Worm (Caenorhabditis elegans) whole organism, L4 larva: ENCODE results near the gene ZK822.1.

Experiments
- F37D6.2 ChIP-seq: sonication (generic microtip); optimal IDR thresholded peaks from 2 replicates; lab custom pipeline; 2016; ENCODE audit warnings: mild to moderate bottlenecking, missing genetic modification characterization, missing compliant biosample characterization
- F49E8.2 ChIP-seq: sonication (generic microtip); optimal IDR thresholded peaks from 2 replicates; lab custom pipeline; 2016; ENCODE audit warnings: missing compliant biosample characterization, mild to moderate bottlenecking, missing genetic modification characterization, borderline replicate concordance
- T20F7.1 ChIP-seq: fragments of 200-800 bp; sonication (Bioruptor generic); optimal IDR thresholded peaks from 2 replicates; lab custom pipeline; 2018; ENCODE audit warnings: mild to moderate bottlenecking, missing genetic modification characterization, missing compliant biosample characterization
- Y105C5A.15 ChIP-seq: fragments of 200-800 bp; sonication (Bioruptor generic); IDR thresholded peaks from 2 replicates; pipeline ENCODE4 v1.3.6; 2022; ENCODE audit warnings: missing genetic modification characterization, missing compliant biosample characterization
- Y5F2A.4 ChIP-seq: fragments of 200-800 bp; sonication (Bioruptor generic); optimal IDR thresholded peaks from 2 replicates; lab custom pipeline; 2018; ENCODE audit warnings: mild to moderate bottlenecking, missing genetic modification characterization, missing compliant biosample characterization
- Y75B8A.6 ChIP-seq: fragments of 200-800 bp; sonication (Bioruptor generic); IDR thresholded peaks from 2 replicates; pipeline ENCODE4 v1.3.6; 2022; ENCODE audit warnings: missing genetic modification reagents, missing genetic modification characterization, missing compliant biosample characterization
- aha-1 ChIP-seq: fragments of 150-350 bp; peaks from one replicate; lab custom pipeline; 2014; ENCODE audit warnings: missing biosample characterization, missing genetic modification characterization
- aly-2 ChIP-seq: sonication (generic microtip); optimal IDR thresholded peaks from 2 replicates; lab custom pipeline; 2018; ENCODE audit warnings: missing biosample characterization, missing genetic modification characterization
- ama-1 ChIP-seq: fragments of 150-350 bp; optimal IDR thresholded peaks from 2 replicates; lab custom pipeline; 2014; ENCODE audit warnings: inconsistent platforms, mixed read lengths
- arid-1 ChIP-seq: fragments of 200-800 bp; sonication (Bioruptor generic); conservative IDR thresholded peaks from 2 replicates; pipeline ENCODE4 v1.3.6; 2022; ENCODE audit warnings: missing genetic modification reagents, missing genetic modification characterization, missing compliant biosample characterization
- ceh-20 ChIP-seq: fragments of 200-800 bp; sonication (Bioruptor generic); IDR thresholded peaks from 2 replicates; pipeline ENCODE4 v1.3.6; 2022; ENCODE audit warnings: missing genetic modification reagents, missing genetic modification characterization, missing compliant biosample characterization
- ceh-28 ChIP-seq: fragments of 150-350 bp; optimal IDR thresholded peaks from 2 replicates; lab custom pipeline; 2014; ENCODE audit warnings: missing biosample characterization, missing genetic modification reagents, missing genetic modification characterization
- ceh-62 ChIP-seq: sonication (generic microtip); optimal IDR thresholded peaks from 2 replicates; lab custom pipeline; 2017; ENCODE audit warnings: missing biosample characterization, missing genetic modification characterization
- ceh-82 ChIP-seq: sonication (generic microtip); optimal IDR thresholded peaks from 2 replicates; lab custom pipeline; 2017; ENCODE audit warnings: missing biosample characterization, missing genetic modification characterization
- ces-1 ChIP-seq: fragments of 150-350 bp; sonication (generic microtip); optimal IDR thresholded peaks from 4 replicates; lab custom pipeline; 2014; ENCODE audit warnings: missing biosample characterization, missing genetic modification reagents, missing genetic modification characterization
- daf-16 ChIP-seq, 3 experiments: sonication (generic microtip); optimal IDR thresholded peaks; 2 replicates each; lab custom pipeline; 2016 to 2017; ENCODE audit warnings: missing genetic modification characterization in 3 of 3, missing genetic modification reagents in 3 of 3, mild to moderate bottlenecking in 2 of 3, missing compliant biosample characterization in 2 of 3, missing biosample characterization in 1 of 3, moderate library complexity in 1 of 3
- daf-8 ChIP-seq: fragments of 200-800 bp; sonication (Bioruptor generic); IDR thresholded peaks from 2 replicates; pipeline ENCODE4 v1.3.6; 2022; ENCODE audit warnings: missing genetic modification characterization, missing compliant biosample characterization
- dmd-6 ChIP-seq: fragments of 200-800 bp; sonication (Bioruptor generic); IDR thresholded peaks from 2 replicates; pipeline ENCODE4 v1.3.6; 2022; ENCODE audit warnings: missing genetic modification reagents, missing genetic modification characterization, missing compliant biosample characterization
- dmd-8 ChIP-seq: fragments of 200-800 bp; sonication (Bioruptor generic); IDR thresholded peaks from 2 replicates; pipeline ENCODE4 v1.3.6; 2022; ENCODE audit warnings: missing genetic modification characterization, missing compliant biosample characterization
- dpl-1 ChIP-seq: fragments of 150-350 bp; optimal IDR thresholded peaks from 2 replicates; lab custom pipeline; 2014; ENCODE audit warnings: missing biosample characterization, missing genetic modification reagents, missing genetic modification characterization
- duxl-1 ChIP-seq: sonication (generic microtip); optimal IDR thresholded peaks from 2 replicates; lab custom pipeline; 2016; ENCODE audit warnings: mild to moderate bottlenecking, missing genetic modification characterization, moderate library complexity, missing compliant biosample characterization; ENCODE audit not compliant: poor library complexity
- dve-1 ChIP-seq: sonication (generic microtip); optimal IDR thresholded peaks from 2 replicates; lab custom pipeline; 2017; ENCODE audit warnings: antibody characterized with exemption, mild to moderate bottlenecking, missing genetic modification characterization, missing compliant biosample characterization; ENCODE audit not compliant: insufficient read depth
- egl-43 ChIP-seq: fragments of 200-800 bp; sonication (Bioruptor generic); IDR thresholded peaks from 2 replicates; pipeline ENCODE4 v1.3.6; 2022; ENCODE audit warnings: missing genetic modification reagents, missing genetic modification characterization, missing compliant biosample characterization
- fkh-10 ChIP-seq: fragments of 150-350 bp; optimal IDR thresholded peaks from 2 replicates; lab custom pipeline; 2014; ENCODE audit warnings: missing biosample characterization, missing genetic modification reagents, missing genetic modification characterization
- fos-1 ChIP-seq: fragments of 150-350 bp; optimal IDR thresholded peaks from 2 replicates; lab custom pipeline; 2014; ENCODE audit warnings: missing biosample characterization, missing genetic modification characterization
- gei-8 ChIP-seq: fragments of 200-800 bp; sonication (Bioruptor generic); optimal IDR thresholded peaks from 2 replicates; lab custom pipeline; 2018; ENCODE audit warnings: mild to moderate bottlenecking, missing genetic modification characterization, missing compliant biosample characterization
- hif-1 ChIP-seq, 2 experiments: sonication (generic microtip); optimal IDR thresholded peaks; 2 replicates each; lab custom pipeline; 2016 to 2017; ENCODE audit warnings: missing compliant biosample characterization in 2 of 2, missing genetic modification characterization in 2 of 2, missing genetic modification reagents in 2 of 2, missing genotype in 2 of 2, mild to moderate bottlenecking in 1 of 2
- lim-7 ChIP-seq: fragments of 200-800 bp; sonication (Bioruptor generic); IDR thresholded peaks from 2 replicates; pipeline ENCODE4 v1.3.6; 2022; ENCODE audit warnings: missing genetic modification characterization, missing compliant biosample characterization
- lin-1 ChIP-seq: fragments of 200-800 bp; sonication (Bioruptor generic); IDR thresholded peaks from 2 replicates; pipeline ENCODE4 v1.3.6; 2022; ENCODE audit warnings: missing genetic modification reagents, missing genetic modification characterization, missing compliant biosample characterization
- lin-39 ChIP-seq: fragments of 150-350 bp; optimal IDR thresholded peaks from 2 replicates; lab custom pipeline; 2014; ENCODE audit warnings: missing biosample characterization, missing genetic modification reagents, missing genetic modification characterization
- lsy-2 ChIP-seq, 2 experiments: fragments of 150-350 bp in 1 of 2; sonication (generic microtip) in 1 of 2; optimal IDR thresholded peaks; 2 replicates each; lab custom pipeline; 2014 to 2017; ENCODE audit warnings: missing biosample characterization in 2 of 2, missing genetic modification characterization in 2 of 2
- mdl-1 ChIP-seq, 2 experiments: fragments of 150-350 bp in 1 of 2; sonication (generic microtip) in 1 of 2; optimal IDR thresholded peaks; 2 replicates each; lab custom pipeline; 2014 to 2017; ENCODE audit warnings: missing biosample characterization in 2 of 2, missing genetic modification characterization in 2 of 2
- mdt-29 ChIP-seq: fragments of 200-800 bp; sonication (Bioruptor generic); IDR thresholded peaks from 2 replicates; pipeline ENCODE4 v1.3.6; 2022; ENCODE audit warnings: missing genetic modification reagents, missing genetic modification characterization, missing compliant biosample characterization
- mep-1 ChIP-seq: fragments of 150-350 bp; sonication (generic microtip); optimal IDR thresholded peaks from 3 replicates; lab custom pipeline; 2014; ENCODE audit warnings: missing biosample characterization, missing genetic modification characterization
- nhr-10 ChIP-seq: fragments of 150-350 bp; optimal IDR thresholded peaks from 2 replicates; lab custom pipeline; 2014; ENCODE audit warnings: missing biosample characterization, missing genetic modification characterization
- nhr-111 ChIP-seq: fragments of 200-800 bp; sonication (Bioruptor generic); optimal IDR thresholded peaks from 2 replicates; lab custom pipeline; 2018; ENCODE audit warnings: mild to moderate bottlenecking, missing genetic modification characterization, missing compliant biosample characterization
- nhr-28 ChIP-seq: fragments of 150-350 bp; optimal IDR thresholded peaks from 2 replicates; lab custom pipeline; 2014; ENCODE audit warnings: missing biosample characterization, missing genetic modification characterization
- nhr-41 ChIP-seq: fragments of 200-800 bp; sonication (Bioruptor generic); IDR thresholded peaks from 2 replicates; pipeline ENCODE4 v1.3.6; 2022; ENCODE audit warnings: missing genetic modification reagents, missing genetic modification characterization, missing compliant biosample characterization
- nhr-48 ChIP-seq: sonication (generic microtip); optimal IDR thresholded peaks from 2 replicates; lab custom pipeline; 2016; ENCODE audit warnings: mild to moderate bottlenecking, missing genetic modification characterization, missing compliant biosample characterization
- nhr-6 ChIP-seq: fragments of 150-350 bp; optimal IDR thresholded peaks from 2 replicates; lab custom pipeline; 2014; ENCODE audit warnings: missing biosample characterization, missing genetic modification characterization
- nhr-76 ChIP-seq: fragments of 150-350 bp; optimal IDR thresholded peaks from 2 replicates; lab custom pipeline; 2014; ENCODE audit warnings: missing biosample characterization, missing genetic modification characterization
- nhr-77 ChIP-seq: fragments of 150-350 bp; optimal IDR thresholded peaks from 2 replicates; lab custom pipeline; 2014; ENCODE audit warnings: missing biosample characterization, missing genetic modification characterization
- pqm-1 ChIP-seq: sonication (generic microtip); optimal IDR thresholded peaks from 2 replicates; lab custom pipeline; 2017; ENCODE audit warnings: missing biosample characterization, missing genetic modification characterization
- set-16 ChIP-seq: fragments of 200-800 bp; sonication (Bioruptor generic); IDR thresholded peaks from 2 replicates; pipeline ENCODE4 v1.3.6; 2022; ENCODE audit warnings: missing genetic modification reagents, missing genetic modification characterization, missing compliant biosample characterization
- snpc-1.2 ChIP-seq: fragments of 200-800 bp; sonication (Bioruptor generic); IDR thresholded peaks from 2 replicates; pipeline ENCODE4 v1.3.6; 2022; ENCODE audit warnings: missing genetic modification reagents, missing genetic modification characterization, missing compliant biosample characterization
- tra-1 ChIP-seq: fragments of 200-800 bp; sonication (Bioruptor generic); IDR thresholded peaks from 2 replicates; pipeline ENCODE4 v1.3.6; 2022; ENCODE audit warnings: missing genetic modification reagents, missing genetic modification characterization, missing compliant biosample characterization
- unc-130 ChIP-seq: sonication (generic microtip); optimal IDR thresholded peaks from 2 replicates; lab custom pipeline; 2016; ENCODE audit warnings: missing genetic modification reagents, missing genetic modification characterization, missing compliant biosample characterization
- unc-62 ChIP-seq, 3 experiments: fragments of 150-350 bp in 1 of 3; sonication (generic microtip); optimal IDR thresholded peaks in 2 of 3; peaks in 1 of 3; 1 replicate in 1 of 3; 2 replicates in 2 of 3; lab custom pipeline; 2014 to 2017; ENCODE audit warnings: missing biosample characterization in 3 of 3, missing genetic modification characterization in 3 of 3, missing genetic modification reagents in 3 of 3, missing genotype in 1 of 3
- zag-1 ChIP-seq: fragments of 150-350 bp; optimal IDR thresholded peaks from 2 replicates; lab custom pipeline; 2014; ENCODE audit warnings: missing biosample characterization, missing genetic modification characterization
- zfp-3 ChIP-seq: fragments of 200-800 bp; sonication (Bioruptor generic); conservative IDR thresholded peaks from 2 replicates; pipeline ENCODE4 v1.3.6; 2022; ENCODE audit warnings: missing genetic modification reagents, missing genetic modification characterization, missing compliant biosample characterization
- zip-11 ChIP-seq: fragments of 200-800 bp; sonication (Bioruptor generic); IDR thresholded peaks from 2 replicates; pipeline ENCODE4 v1.3.6; 2022; ENCODE audit warnings: missing genetic modification characterization, missing compliant biosample characterization
- zip-2 ChIP-seq: fragments of 150-350 bp; optimal IDR thresholded peaks from 2 replicates; lab custom pipeline; 2014; ENCODE audit warnings: missing biosample characterization, missing genetic modification characterization

Gene ZK822.1

ce11 chrIV:11916907-11917306 is 5.0 kb downstream of the ZK822.1 start, which contains the start of gene ZK822.10 (continued):
- no peak for TF ChIP-seq aly-2
- no peak for TF ChIP-seq fkh-10 (GFP tag; lab: Kevin White, UChicago)
- no peak for TF ChIP-seq arid-1 (GFP tag; lab: Robert Waterston, UW)
- no peak for TF ChIP-seq zip-11 (GFP tag; lab: Robert Waterston, UW)
- TF ChIP-seq ama-1 (lab: Kevin White, UChicago) = no peak
- TF ChIP-seq lin-39 = no peak
- peak; percentile 19 for TF ChIP-seq mep-1
- TF ChIP-seq ceh-82 = no peak
- no peak for TF ChIP-seq egl-43 (GFP tag; lab: Robert Waterston, UW)
- no peak for TF ChIP-seq gei-8
- TF ChIP-seq ceh-62 (tag; lab: Kevin White, UChicago) = no peak
- no peak for TF ChIP-seq dmd-8 (GFP tag; lab: Robert Waterston, UW)
- TF ChIP-seq daf-8 (GFP tag; lab: Robert Waterston, UW) = no peak
- TF ChIP-seq nhr-48 (tag; lab: Kevin White, UChicago) = no peak
- TF ChIP-seq nhr-10 (tag; lab: Kevin White, UChicago) = no peak
- TF ChIP-seq duxl-1 (tag; lab: Kevin White, UChicago) = no peak
- TF ChIP-seq daf-16 (GFP tag; optimal IDR thresholded peaks at IDR 0.05; lab: Kevin White, UChicago) = no peak
- TF ChIP-seq daf-16 (tag; optimal IDR thresholded peaks at IDR 0.05; lab: Kevin White, UChicago) = peak; percentile 100
- TF ChIP-seq dpl-1 = peak; percentile 7
- peak; percentile 65 for TF ChIP-seq mdt-29 (GFP tag; lab: Robert Waterston, UW)
- no peak for TF ChIP-seq unc-130 (GFP tag; lab: Kevin White, UChicago)
- TF ChIP-seq nhr-111 (GFP tag; lab: Kevin White, UChicago) = no peak
- no peak for TF ChIP-seq nhr-76 (tag; lab: Kevin White, UChicago)
- TF ChIP-seq aha-1 = peak; percentile 65
- no peak for TF ChIP-seq set-16
- no peak for TF ChIP-seq pqm-1 (tag; lab: Kevin White, UChicago)
- TF ChIP-seq ces-1 (GFP tag; lab: Kevin White, UChicago) = no peak
- no peak for TF ChIP-seq hif-1 (tag; optimal IDR thresholded peaks at IDR 0.05; lab: Kevin White, UChicago)
- no peak for TF ChIP-seq nhr-41 (GFP tag; lab: Robert Waterston, UW)
- TF ChIP-seq T20F7.1 (GFP tag; lab: Kevin White, UChicago) = no peak
- TF ChIP-seq Y75B8A.6 (GFP tag; lab: Robert Waterston, UW) = no peak
- TF ChIP-seq nhr-77 (tag; lab: Kevin White, UChicago) = peak; percentile 51
- TF ChIP-seq ceh-20 (GFP tag; lab: Robert Waterston, UW) = no peak
- TF ChIP-seq mdl-1 (tag; optimal IDR thresholded peaks at IDR 0.05; lab: Kevin White, UChicago) = peak in 1 of 2 experiments; percentile 1
- TF ChIP-seq lsy-2 (tag; optimal IDR thresholded peaks at IDR 0.05; lab: Kevin White, UChicago) = peak in 1 of 2 experiments; percentile 2
- TF ChIP-seq Y5F2A.4 (GFP tag; lab: Kevin White, UChicago) = no peak
- TF ChIP-seq lin-1 (GFP tag; lab: Robert Waterston, UW) = no peak
- peak; percentile 77 for TF ChIP-seq dve-1 (tag; lab: Kevin White, UChicago)
- TF ChIP-seq zip-2 (tag; lab: Kevin White, UChicago) = no peak
- no peak for TF ChIP-seq nhr-6 (tag; lab: Kevin White, UChicago)
- TF ChIP-seq zfp-3 (GFP tag; lab: Robert Waterston, UW) = no peak
- no peak for TF ChIP-seq fos-1
- TF ChIP-seq ceh-28 (tag; lab: Kevin White, UChicago) = no peak
- no peak for TF ChIP-seq tra-1 (GFP tag; lab: Robert Waterston, UW)
- TF ChIP-seq lim-7 (GFP tag; lab: Robert Waterston, UW) = no peak
- TF ChIP-seq nhr-28 (tag; lab: Kevin White, UChicago) = peak; percentile 86
- TF ChIP-seq snpc-1.2 (GFP tag; lab: Robert Waterston, UW) = no peak
- TF ChIP-seq F37D6.2 (tag; lab: Kevin White, UChicago) = no peak
- no peak for TF ChIP-seq zag-1
- no peak for TF ChIP-seq F49E8.2 (tag; lab: Kevin White, UChicago)
- TF ChIP-seq unc-62 (GFP tag; optimal IDR thresholded peaks at IDR 0.05 in 1 of 2; lab: Kevin White, UChicago) = no peak
- TF ChIP-seq unc-62 (tag; optimal IDR thresholded peaks at IDR 0.05; lab: Kevin White, UChicago) = no peak
- peak; percentile 72 for TF ChIP-seq dmd-6 (GFP tag; lab: Robert Waterston, UW)
- no peak for TF ChIP-seq Y105C5A.15 (GFP tag; lab: Robert Waterston, UW)
